Fruit fly (Drosophila melanogaster) whole organism, prepupa: ENCODE measurements around the gene Gycbeta100B.
A peak's percentile ranks its signal among the peaks of the same experiment; 100 is the strongest.

Experiments used
- Blimp-1 ChIP-seq: fragments of 200-800 bp; sonication (Bioruptor generic); optimal IDR thresholded peaks from 3 replicates; lab custom pipeline; 2017; ENCODE audit warnings: missing biosample characterization, missing genetic modification characterization, mild to moderate bottlenecking, moderate library complexity, missing genetic modification reagents
- CG10631 ChIP-seq: fragments of 200-800 bp; sonication (Bioruptor generic); optimal IDR thresholded peaks from 2 replicates; lab custom pipeline; 2016; ENCODE audit warnings: missing biosample characterization, missing genetic modification characterization
- CG10669 ChIP-seq: fragments of 200-800 bp; sonication (Bioruptor generic); optimal IDR thresholded peaks from 3 replicates; lab custom pipeline; 2018; ENCODE audit warnings: missing biosample characterization, mild to moderate bottlenecking, missing genetic modification characterization, moderate library complexity
- CG11294 ChIP-seq: fragments of 200-800 bp; sonication (Bioruptor generic); IDR thresholded peaks from 2 replicates; pipeline ENCODE4 v1.3.6; 2022; ENCODE audit warnings: missing biosample characterization, missing genetic modification characterization
- CG11762 ChIP-seq: fragments of 200-800 bp; sonication (Bioruptor generic); optimal IDR thresholded peaks from 3 replicates; lab custom pipeline; 2016; ENCODE audit warnings: missing biosample characterization, missing genetic modification characterization; ENCODE audit not compliant: insufficient read depth
- CG11902 ChIP-seq: fragments of 200-800 bp; sonication (Bioruptor generic); optimal IDR thresholded peaks from 3 replicates; lab custom pipeline; 2016; ENCODE audit warnings: missing biosample characterization, missing genetic modification characterization
- CG15336 ChIP-seq: fragments of 200-800 bp; sonication (Bioruptor generic); IDR thresholded peaks from 2 replicates; pipeline ENCODE4 v1.3.6; 2022; ENCODE audit warnings: missing biosample characterization, missing genetic modification characterization
- CG3032 ChIP-seq: fragments of 200-800 bp; optimal IDR thresholded peaks from 2 replicates; lab custom pipeline; 2019; ENCODE audit warnings: missing biosample characterization, mild to moderate bottlenecking, missing genetic modification characterization, moderate library complexity
- CG31627 ChIP-seq: fragments of 200-800 bp; sonication (Bioruptor generic); optimal IDR thresholded peaks from 3 replicates; lab custom pipeline; 2016; ENCODE audit warnings: missing biosample characterization, missing genetic modification characterization
- CG32006 ChIP-seq: fragments of 200-800 bp; sonication (Bioruptor generic); optimal IDR thresholded peaks from 3 replicates; lab custom pipeline; 2017; ENCODE audit warnings: missing biosample characterization, mild to moderate bottlenecking, missing genetic modification characterization
- CG34406 ChIP-seq: fragments of 200-800 bp; sonication (Bioruptor generic); optimal IDR thresholded peaks from 3 replicates; lab custom pipeline; 2016; ENCODE audit warnings: missing biosample characterization, missing genetic modification characterization
- CG3919 ChIP-seq: fragments of 200-800 bp; sonication (Bioruptor generic); optimal IDR thresholded peaks from 3 replicates; lab custom pipeline; 2016; ENCODE audit warnings: missing biosample characterization, missing genetic modification characterization
- CG4318 ChIP-seq: fragments of 200-800 bp; sonication (Bioruptor generic); optimal IDR thresholded peaks from 3 replicates; lab custom pipeline; 2017; ENCODE audit warnings: missing biosample characterization, mild to moderate bottlenecking, missing genetic modification characterization
- CG6163 ChIP-seq: fragments of 200-800 bp; sonication (Bioruptor generic); IDR thresholded peaks from 3 replicates; pipeline ENCODE4 v1.3.6; 2022; ENCODE audit warnings: missing biosample characterization, missing genetic modification characterization
- CG6276 ChIP-seq: fragments of 200-800 bp; sonication (Bioruptor generic); optimal IDR thresholded peaks from 2 replicates; lab custom pipeline; 2017; ENCODE audit warnings: missing biosample characterization, mild to moderate bottlenecking, missing genetic modification characterization
- CG6792 ChIP-seq: fragments of 200-800 bp; sonication (Bioruptor generic); optimal IDR thresholded peaks from 3 replicates; lab custom pipeline; 2016; ENCODE audit warnings: missing biosample characterization, missing genetic modification characterization
- CG6808 ChIP-seq: fragments of 200-800 bp; sonication (Bioruptor generic); optimal IDR thresholded peaks from 3 replicates; lab custom pipeline; 2017; ENCODE audit warnings: missing biosample characterization, missing genetic modification characterization, mild to moderate bottlenecking, moderate library complexity, missing genetic modification reagents
- CG6854 ChIP-seq: fragments of 200-800 bp; sonication (Bioruptor generic); optimal IDR thresholded peaks from 2 replicates; lab custom pipeline; 2017; ENCODE audit warnings: missing biosample characterization, mild to moderate bottlenecking, missing genetic modification characterization
- CG7368 ChIP-seq: fragments of 200-800 bp; sonication (Bioruptor generic); optimal IDR thresholded peaks from 3 replicates; lab custom pipeline; 2016; ENCODE audit warnings: missing biosample characterization, missing genetic modification characterization
- CG8119 ChIP-seq: fragments of 200-800 bp; sonication (Bioruptor generic); IDR thresholded peaks from 3 replicates; pipeline ENCODE4 v1.3.6; 2022; ENCODE audit warnings: missing biosample characterization, missing genetic modification characterization
- CG8319 ChIP-seq: fragments of 200-800 bp; sonication (Bioruptor generic); optimal IDR thresholded peaks from 3 replicates; lab custom pipeline; 2016; ENCODE audit warnings: missing biosample characterization, missing genetic modification characterization
- CG8632 ChIP-seq: fragments of 200-800 bp; sonication (Bioruptor generic); optimal IDR thresholded peaks from 3 replicates; lab custom pipeline; 2016; ENCODE audit warnings: missing biosample characterization, missing genetic modification characterization
- CG9139 ChIP-seq: fragments of 200-800 bp; sonication (Bioruptor generic); optimal IDR thresholded peaks from 3 replicates; lab custom pipeline; 2017; ENCODE audit warnings: missing biosample characterization, mild to moderate bottlenecking, missing genetic modification characterization
- Eip75B ChIP-seq: fragments of 200-800 bp; sonication (Bioruptor generic); optimal IDR thresholded peaks from 3 replicates; lab custom pipeline; 2016; ENCODE audit warnings: missing biosample characterization, missing genetic modification characterization
- Ets21C ChIP-seq: fragments of 200-800 bp; sonication (Bioruptor generic); optimal IDR thresholded peaks from 3 replicates; lab custom pipeline; 2016; ENCODE audit warnings: missing biosample characterization, missing genetic modification characterization
- Gug ChIP-seq: fragments of 200-800 bp; sonication (Bioruptor generic); IDR thresholded peaks from 2 replicates; pipeline ENCODE4 v1.3.6; 2022; ENCODE audit warnings: missing biosample characterization, missing genetic modification characterization
- Hr38 ChIP-seq: sonication (Bioruptor generic); optimal IDR thresholded peaks from 2 replicates; lab custom pipeline; 2016; ENCODE audit warnings: missing biosample characterization, missing genetic modification characterization
- Hr4 ChIP-seq: fragments of 200-800 bp; sonication (Bioruptor generic); optimal IDR thresholded peaks from 3 replicates; lab custom pipeline; 2016; ENCODE audit warnings: missing biosample characterization, missing genetic modification characterization
- Lpt ChIP-seq: fragments of 200-800 bp; sonication (Bioruptor generic); optimal IDR thresholded peaks from 3 replicates; lab custom pipeline; 2016; ENCODE audit warnings: missing biosample characterization, missing genetic modification characterization
- OdsH ChIP-seq: fragments of 200-800 bp; sonication (Bioruptor generic); optimal IDR thresholded peaks from 3 replicates; lab custom pipeline; 2016; ENCODE audit warnings: missing biosample characterization, missing genetic modification characterization
- Smox ChIP-seq: fragments of 200-800 bp; sonication (Bioruptor generic); optimal IDR thresholded peaks from 3 replicates; lab custom pipeline; 2016; ENCODE audit warnings: missing biosample characterization, missing genetic modification characterization
- Sox102F ChIP-seq: fragments of 200-800 bp; sonication (Bioruptor generic); optimal IDR thresholded peaks from 2 replicates; lab custom pipeline; 2016; ENCODE audit warnings: missing biosample characterization, mild to moderate bottlenecking, missing genetic modification characterization
- Sox14 ChIP-seq: fragments of 200-800 bp; sonication (Bioruptor generic); optimal IDR thresholded peaks from 3 replicates; lab custom pipeline; 2016; ENCODE audit warnings: missing biosample characterization, missing genetic modification characterization
- Sox15 ChIP-seq: fragments of 200-800 bp; sonication (Bioruptor generic); optimal IDR thresholded peaks from 3 replicates; lab custom pipeline; 2016; ENCODE audit warnings: missing biosample characterization, missing genetic modification characterization
- achi ChIP-seq: fragments of 200-800 bp; sonication (Bioruptor generic); optimal IDR thresholded peaks from 3 replicates; lab custom pipeline; 2016; ENCODE audit warnings: missing biosample characterization, missing genetic modification characterization
- cyc ChIP-seq: fragments of 200-800 bp; sonication (Bioruptor generic); optimal IDR thresholded peaks from 3 replicates; lab custom pipeline; 2016; ENCODE audit warnings: missing biosample characterization, missing genetic modification characterization
- dac ChIP-seq: fragments of 200-800 bp; sonication (Bioruptor generic); optimal IDR thresholded peaks from 2 replicates; lab custom pipeline; 2017; ENCODE audit warnings: missing biosample characterization, mild to moderate bottlenecking, missing genetic modification characterization
- dsx ChIP-seq: fragments of 200-800 bp; optimal IDR thresholded peaks from 3 replicates; lab custom pipeline; 2019; ENCODE audit warnings: missing biosample characterization, mild to moderate bottlenecking, missing genetic modification characterization, moderate library complexity; ENCODE audit not compliant: poor library complexity, severe bottlenecking
- eg ChIP-seq: fragments of 200-800 bp; sonication (Bioruptor generic); IDR thresholded peaks from 3 replicates; pipeline ENCODE4 v1.3.6; 2022; ENCODE audit warnings: missing biosample characterization, missing genetic modification characterization
- esn ChIP-seq: fragments of 200-800 bp; sonication (Bioruptor generic); optimal IDR thresholded peaks from 2 replicates; lab custom pipeline; 2016; ENCODE audit warnings: missing biosample characterization, mild to moderate bottlenecking, missing genetic modification characterization, moderate library complexity
- fkh ChIP-seq: fragments of 200-800 bp; sonication (Bioruptor generic); optimal IDR thresholded peaks from 3 replicates; lab custom pipeline; 2017; ENCODE audit warnings: missing biosample characterization, mild to moderate bottlenecking, missing genetic modification characterization, moderate library complexity
- net ChIP-seq: fragments of 200-800 bp; sonication (Bioruptor generic); optimal IDR thresholded peaks from 3 replicates; lab custom pipeline; 2016; ENCODE audit warnings: missing biosample characterization, missing genetic modification characterization
- ss ChIP-seq, 2 experiments: fragments of 200-800 bp; sonication (Bioruptor generic); optimal IDR thresholded peaks; 2 replicates in 1 of 2; 3 replicates in 1 of 2; lab custom pipeline; 2017 to 2018; ENCODE audit warnings: mild to moderate bottlenecking in 2 of 2, missing biosample characterization in 2 of 2, missing genetic modification characterization in 2 of 2, moderate library complexity in 1 of 2
- svp ChIP-seq: fragments of 200-800 bp; sonication (Bioruptor generic); peaks from one replicate; lab custom pipeline; 2016; ENCODE audit warnings: missing biosample characterization, missing genetic modification characterization
- topi ChIP-seq: fragments of 200-800 bp; sonication (Bioruptor generic); optimal IDR thresholded peaks from 3 replicates; lab custom pipeline; 2016; ENCODE audit warnings: missing biosample characterization, missing genetic modification characterization
- vri ChIP-seq: fragments of 200-800 bp; sonication (Bioruptor generic); optimal IDR thresholded peaks from 3 replicates; lab custom pipeline; 2016; ENCODE audit warnings: missing biosample characterization, mild to moderate bottlenecking, missing genetic modification characterization

The Gycbeta100B gene

DNA sequence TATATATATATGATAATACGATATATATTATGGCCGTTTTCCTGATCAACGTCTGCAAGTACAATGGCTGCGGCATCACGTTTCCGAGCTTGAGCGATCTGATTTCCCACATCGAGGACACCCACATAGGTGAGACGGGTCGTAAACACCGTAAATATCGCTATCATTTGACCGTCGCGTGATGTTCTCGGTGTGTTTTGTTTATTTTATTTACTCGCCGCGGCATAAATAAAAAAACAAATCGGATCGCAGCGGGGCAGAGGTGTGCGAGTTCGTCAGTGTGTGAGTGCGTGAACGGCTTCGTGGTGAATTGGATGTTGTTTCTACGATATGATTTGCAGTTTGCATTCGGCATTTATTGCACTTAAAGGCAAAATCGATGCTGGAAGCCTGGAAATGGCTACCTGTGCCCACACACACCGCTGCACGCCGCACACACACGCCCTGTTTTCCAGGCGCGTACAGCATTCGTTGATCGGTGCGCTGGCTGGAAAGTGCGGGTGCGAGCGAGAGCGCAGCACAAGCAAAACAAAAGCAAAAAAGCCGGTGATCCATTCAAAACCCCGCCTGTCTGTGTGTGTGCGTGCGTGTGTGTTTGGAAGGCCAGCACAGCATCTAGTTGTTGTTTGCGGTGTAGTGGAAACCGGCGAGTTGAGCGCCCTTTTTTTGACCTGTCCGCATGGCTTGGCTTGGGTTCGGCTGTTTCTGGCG lies 87.3 kb downstream of the Gycbeta100B start (continued):
- TF ChIP-seq CG6792 (GFP tag; lab: Kevin White, UChicago) (peak; percentile 25), CG9139 (peak; percentile 81), Sox102F (GFP tag; lab: Kevin White, UChicago) (peak; percentile 53), CG11902 (GFP tag; lab: Kevin White, UChicago) (no peak), cyc (GFP tag; lab: Kevin White, UChicago) (no peak), Blimp-1 (GFP tag; lab: Kevin White, UChicago) (peak; percentile 37), CG31627 (GFP tag; lab: Kevin White, UChicago) (no peak), CG11762 (GFP tag; lab: Kevin White, UChicago) (peak; percentile 33), svp (GFP tag; lab: Kevin White, UChicago) (peak; percentile 91)

DNA sequence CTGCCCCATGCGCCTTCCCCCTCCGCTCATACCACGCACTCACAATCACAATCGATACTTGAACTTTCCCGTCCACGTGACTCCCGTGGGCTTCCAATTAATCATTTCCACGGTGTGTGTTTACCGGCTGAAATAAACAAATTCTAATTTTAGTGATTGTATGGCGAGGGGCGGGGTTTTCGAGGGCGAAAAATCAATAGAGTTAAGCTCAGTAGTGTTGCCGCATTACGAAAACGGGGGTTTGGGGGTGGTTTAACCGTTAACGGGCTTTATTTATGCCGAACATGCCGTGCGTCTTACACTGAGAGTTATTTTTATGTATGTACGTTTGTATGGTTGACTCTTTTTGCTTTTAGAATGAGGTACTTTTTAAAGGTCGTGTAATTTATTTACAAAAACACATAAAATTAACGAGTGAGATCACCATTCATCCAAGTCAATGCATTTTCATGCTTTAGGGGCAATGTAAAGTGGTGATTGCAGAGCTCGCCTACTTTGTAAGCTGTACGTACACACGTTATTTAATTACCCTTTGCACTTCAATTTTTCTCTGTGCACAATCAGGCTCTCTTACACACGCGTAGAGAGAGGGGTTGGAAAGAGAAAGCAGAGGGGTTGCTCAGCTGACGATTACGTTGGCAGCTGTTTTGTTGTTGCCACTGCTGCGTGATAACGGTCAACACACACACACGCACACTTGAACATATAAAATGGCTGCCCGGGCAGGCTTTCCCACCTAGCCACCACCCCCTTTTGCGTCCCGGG lies 88.1 kb downstream of the Gycbeta100B start:
- no peak for TF ChIP-seq CG11294
- peak; percentile 79 for TF ChIP-seq vri
- TF ChIP-seq dsx (GFP tag; lab: Kevin White, UChicago), result peak; percentile 65
- peak; percentile 61 for TF ChIP-seq CG6808 (GFP tag; lab: Kevin White, UChicago)
- no peak for TF ChIP-seq Lpt (GFP tag; lab: Kevin White, UChicago)
- peak; percentile 71 for TF ChIP-seq Ets21C
- TF ChIP-seq dac (GFP tag; lab: Kevin White, UChicago), result peak; percentile 44
- TF ChIP-seq CG6163 (GFP tag; lab: Robert Waterston, UW), result no peak
- peak; percentile 80 for TF ChIP-seq CG32006 (GFP tag; lab: Kevin White, UChicago)
- TF ChIP-seq net (GFP tag; lab: Kevin White, UChicago), result peak; percentile 69
- TF ChIP-seq CG6854, result no peak
- peak; percentile 62 for TF ChIP-seq CG10631 (GFP tag; lab: Kevin White, UChicago)
- TF ChIP-seq Smox, result peak; percentile 72
- TF ChIP-seq CG7368 (GFP tag; lab: Kevin White, UChicago), result peak; percentile 43
- TF ChIP-seq CG10669 (GFP tag; lab: Kevin White, UChicago), result peak; percentile 66
- peak; percentile 6 for TF ChIP-seq Blimp-1 (GFP tag; lab: Kevin White, UChicago)
- TF ChIP-seq Sox15 (GFP tag; lab: Kevin White, UChicago), result peak; percentile 48
- peak; percentile 75 for TF ChIP-seq CG6792 (GFP tag; lab: Kevin White, UChicago)
- peak; percentile 71 for TF ChIP-seq OdsH (GFP tag; lab: Kevin White, UChicago)
- TF ChIP-seq CG3919 (GFP tag; lab: Kevin White, UChicago), result peak; percentile 60
- TF ChIP-seq CG8319 (GFP tag; lab: Kevin White, UChicago), result peak; percentile 42
- no peak for TF ChIP-seq CG9139
- peak; percentile 64 for TF ChIP-seq topi (GFP tag; lab: Kevin White, UChicago)
- no peak for TF ChIP-seq eg
- peak; percentile 32 for TF ChIP-seq CG6276 (GFP tag; lab: Kevin White, UChicago)
- TF ChIP-seq CG3032 (tag; lab: Kevin White, UChicago), result peak; percentile 15
- peak; percentile 61 for TF ChIP-seq cyc (GFP tag; lab: Kevin White, UChicago)
- peak; percentile 31 to 59 for TF ChIP-seq ss (GFP tag; optimal IDR thresholded peaks at IDR 0.05; lab: Kevin White, UChicago)
- TF ChIP-seq svp (GFP tag; lab: Kevin White, UChicago), result peak; percentile 81
- no peak for TF ChIP-seq CG15336 (GFP tag; lab: Robert Waterston, UW)
- TF ChIP-seq Hr4 (GFP tag; lab: Kevin White, UChicago), result peak; percentile 74
- TF ChIP-seq CG4318 (GFP tag; lab: Kevin White, UChicago), result no peak
- no peak for TF ChIP-seq Gug (GFP tag; lab: Robert Waterston, UW)
- peak; percentile 79 for TF ChIP-seq esn
- TF ChIP-seq Sox14 (GFP tag; lab: Kevin White, UChicago), result peak; percentile 72
- TF ChIP-seq CG31627 (GFP tag; lab: Kevin White, UChicago), result peak; percentile 78
- TF ChIP-seq Eip75B (GFP tag; lab: Kevin White, UChicago), result peak; percentile 75
- peak; percentile 62 for TF ChIP-seq achi (GFP tag; lab: Kevin White, UChicago)
- no peak for TF ChIP-seq Hr38 (GFP tag; lab: Kevin White, UChicago)
- peak; percentile 10 for TF ChIP-seq fkh (GFP tag; lab: Kevin White, UChicago)
- peak; percentile 47 for TF ChIP-seq CG34406 (GFP tag; lab: Kevin White, UChicago)
- no peak for TF ChIP-seq CG8119 (GFP tag; lab: Robert Waterston, UW)
- TF ChIP-seq Sox102F (GFP tag; lab: Kevin White, UChicago), result peak; percentile 71
- peak; percentile 57 for TF ChIP-seq CG8632 (GFP tag; lab: Kevin White, UChicago)
